Fruit fly (Drosophila melanogaster) whole organism, embryonic: Measurements from ENCODE around the gene kis.
A peak's percentile ranks its signal among the peaks of the same experiment; 100 is the strongest.

Experiments
- BEAF-32 ChIP-seq: fragments of 200-800 bp; sonication (Bioruptor generic); optimal IDR thresholded peaks from 3 replicates; lab custom pipeline; 2017; ENCODE audit warnings: missing biosample characterization, missing genetic modification characterization, mild to moderate bottlenecking, moderate library complexity, missing genetic modification reagents
- CG1024 ChIP-seq: fragments of 200-800 bp; sonication (Bioruptor generic); IDR thresholded peaks from 2 replicates; pipeline ENCODE4 v1.3.6; 2022; ENCODE audit warnings: missing biosample characterization, missing genetic modification characterization
- CG10274 ChIP-seq: fragments of 200-800 bp; sonication (Bioruptor generic); optimal IDR thresholded peaks from 3 replicates; lab custom pipeline; 2017; ENCODE audit warnings: missing biosample characterization, mild to moderate bottlenecking, missing genetic modification characterization
- CG10959 ChIP-seq: fragments of 200-800 bp; sonication (Bioruptor generic); IDR thresholded peaks from 2 replicates; pipeline ENCODE4 v1.3.6; 2022; ENCODE audit warnings: missing biosample characterization, missing genetic modification characterization
- CG11093 ChIP-seq: fragments of 200-800 bp; sonication (Bioruptor generic); IDR thresholded peaks from 3 replicates; pipeline ENCODE4 v1.3.6; 2022; ENCODE audit warnings: missing biosample characterization, missing genetic modification characterization
- CG11398 ChIP-seq: fragments of 200-800 bp; sonication (Bioruptor generic); optimal IDR thresholded peaks from 2 replicates; lab custom pipeline; 2016; ENCODE audit warnings: missing biosample characterization, missing genetic modification characterization
- CG11696 ChIP-seq: fragments of 200-800 bp; sonication (Bioruptor generic); IDR thresholded peaks from 2 replicates; pipeline ENCODE4 v1.3.6; 2022; ENCODE audit warnings: missing biosample characterization, missing genetic modification characterization
- CG12942 ChIP-seq: fragments of 200-800 bp; sonication (Bioruptor generic); optimal IDR thresholded peaks from 3 replicates; lab custom pipeline; 2016; ENCODE audit warnings: missing biosample characterization, missing genetic modification characterization
- CG16815 ChIP-seq: fragments of 200-800 bp; sonication (Bioruptor generic); optimal IDR thresholded peaks from 3 replicates; lab custom pipeline; 2017; ENCODE audit warnings: missing biosample characterization, mild to moderate bottlenecking, missing genetic modification characterization
- CG2202 ChIP-seq: fragments of 200-800 bp; sonication (Bioruptor generic); optimal IDR thresholded peaks from 2 replicates; lab custom pipeline; 2018; ENCODE audit warnings: missing biosample characterization, mild to moderate bottlenecking, missing genetic modification characterization
- CG34376 ChIP-seq: fragments of 200-800 bp; sonication (Bioruptor generic); optimal IDR thresholded peaks from 2 replicates; lab custom pipeline; 2018; ENCODE audit warnings: missing biosample characterization, mild to moderate bottlenecking, missing genetic modification characterization
- CG6791 ChIP-seq: fragments of 200-800 bp; sonication (Bioruptor generic); IDR thresholded peaks from 3 replicates; pipeline ENCODE4 v1.3.6; 2022; ENCODE audit warnings: missing biosample characterization, missing genetic modification characterization; ENCODE audit not compliant: partially characterized antibody
- CG7786 ChIP-seq: fragments of 200-800 bp; sonication (Bioruptor generic); optimal IDR thresholded peaks from 2 replicates; lab custom pipeline; 2016; ENCODE audit warnings: missing biosample characterization, missing genetic modification characterization
- CG9817 ChIP-seq: fragments of 200-800 bp; sonication (Bioruptor generic); optimal IDR thresholded peaks from 2 replicates; lab custom pipeline; 2018; ENCODE audit warnings: missing biosample characterization, mild to moderate bottlenecking, missing genetic modification characterization, moderate library complexity
- Camta ChIP-seq: fragments of 200-800 bp; sonication (Bioruptor generic); optimal IDR thresholded peaks from 2 replicates; lab custom pipeline; 2016; ENCODE audit warnings: missing biosample characterization, missing genetic modification characterization
- D19B ChIP-seq: fragments of 200-800 bp; sonication (Bioruptor generic); optimal IDR thresholded peaks from 2 replicates; lab custom pipeline; 2017; ENCODE audit warnings: missing biosample characterization, mild to moderate bottlenecking, missing genetic modification characterization
- Ets65A ChIP-seq: fragments of 200-800 bp; sonication (Bioruptor generic); peaks from one replicate; lab custom pipeline; 2016; ENCODE audit warnings: missing biosample characterization, missing genetic modification characterization
- HHEX ChIP-seq: fragments of 200-800 bp; sonication (Bioruptor generic); optimal IDR thresholded peaks from 3 replicates; lab custom pipeline; 2017; ENCODE audit warnings: missing biosample characterization, mild to moderate bottlenecking, missing genetic modification characterization, missing genetic modification reagents
- HLH4C ChIP-seq: fragments of 200-800 bp; sonication (Bioruptor generic); IDR thresholded peaks from 3 replicates; pipeline ENCODE4 v1.3.6; 2022; ENCODE audit warnings: missing biosample characterization, missing genetic modification characterization; ENCODE audit not compliant: partially characterized antibody
- NK7.1 ChIP-seq: fragments of 200-800 bp; sonication (Bioruptor generic); optimal IDR thresholded peaks from 3 replicates; lab custom pipeline; 2016; ENCODE audit warnings: missing biosample characterization, missing genetic modification characterization
- Oaz ChIP-seq: fragments of 200-800 bp; sonication (Bioruptor generic); IDR thresholded peaks from 2 replicates; pipeline ENCODE4 v1.3.6; 2022; ENCODE audit warnings: missing biosample characterization, missing genetic modification characterization
- ara ChIP-seq: fragments of 200-800 bp; sonication (Bioruptor generic); IDR thresholded peaks from 2 replicates; pipeline ENCODE4 v1.3.6; 2022; ENCODE audit warnings: missing biosample characterization, missing genetic modification characterization
- az2 ChIP-seq: fragments of 200-800 bp; sonication (Bioruptor generic); optimal IDR thresholded peaks from 3 replicates; lab custom pipeline; 2016; ENCODE audit warnings: missing biosample characterization, missing genetic modification characterization
- cad ChIP-seq: fragments of >200 bp; optimal IDR thresholded peaks from 2 replicates; lab custom pipeline; 2017; ENCODE audit warnings: missing biosample characterization, missing genetic modification characterization
- crc ChIP-seq: fragments of 200-800 bp; sonication (Bioruptor generic); optimal IDR thresholded peaks from 2 replicates; lab custom pipeline; 2016; ENCODE audit warnings: missing biosample characterization, missing genetic modification characterization
- cwo ChIP-seq: fragments of 200-800 bp; sonication (Bioruptor generic); optimal IDR thresholded peaks from 3 replicates; lab custom pipeline; 2017; ENCODE audit warnings: missing biosample characterization, missing genetic modification characterization, mild to moderate bottlenecking, moderate library complexity, missing genetic modification reagents
- danr ChIP-seq: fragments of 200-800 bp; sonication (Bioruptor generic); IDR thresholded peaks from 2 replicates; pipeline ENCODE4 v1.3.6; 2022; ENCODE audit warnings: missing biosample characterization, missing genetic modification characterization
- ewg ChIP-seq: fragments of 200-800 bp; sonication (Bioruptor generic); optimal IDR thresholded peaks from 3 replicates; lab custom pipeline; 2017; ENCODE audit warnings: mild to moderate bottlenecking, missing biosample characterization, missing genetic modification reagents, missing genetic modification characterization
- fru ChIP-seq: fragments of >200 bp; optimal IDR thresholded peaks from 2 replicates; lab custom pipeline; 2017
- ftz-f1 ChIP-seq: fragments of 200-800 bp; sonication (Bioruptor generic); optimal IDR thresholded peaks from 2 replicates; lab custom pipeline; 2016; ENCODE audit warnings: missing biosample characterization, missing genetic modification characterization
- ham ChIP-seq: fragments of 200-800 bp; sonication (Bioruptor generic); IDR thresholded peaks from 2 replicates; pipeline ENCODE4 v1.3.6; 2022; ENCODE audit warnings: missing biosample characterization, missing genetic modification characterization
- inv ChIP-seq: fragments of 200-800 bp; sonication (Bioruptor generic); IDR thresholded peaks from 2 replicates; pipeline ENCODE4 v1.3.6; 2022; ENCODE audit warnings: missing biosample characterization, missing genetic modification characterization; ENCODE audit not compliant: partially characterized antibody
- maf-S ChIP-seq: fragments of 200-800 bp; sonication (Bioruptor generic); optimal IDR thresholded peaks from 2 replicates; lab custom pipeline; 2016; ENCODE audit warnings: missing biosample characterization, missing genetic modification characterization
- nom ChIP-seq: fragments of 200-800 bp; sonication (Bioruptor generic); optimal IDR thresholded peaks from 2 replicates; lab custom pipeline; 2017; ENCODE audit warnings: missing biosample characterization, missing genetic modification characterization, mild to moderate bottlenecking, moderate library complexity, missing genetic modification reagents
- pnt ChIP-seq: fragments of 200-800 bp; sonication (Bioruptor generic); optimal IDR thresholded peaks from 3 replicates; lab custom pipeline; 2016; ENCODE audit warnings: missing biosample characterization, missing genetic modification characterization
- pzg ChIP-seq: fragments of 200-800 bp; sonication (Bioruptor generic); optimal IDR thresholded peaks from 3 replicates; lab custom pipeline; 2018; ENCODE audit warnings: missing biosample characterization, mild to moderate bottlenecking, missing genetic modification characterization, moderate library complexity
- slbo ChIP-seq: fragments of 200-800 bp; sonication (Bioruptor generic); IDR thresholded peaks from 2 replicates; pipeline ENCODE4 v1.3.6; 2022; ENCODE audit warnings: missing biosample characterization, missing genetic modification characterization
- sna ChIP-seq: fragments of 200-800 bp; sonication (Bioruptor generic); IDR thresholded peaks from 2 replicates; pipeline ENCODE4 v1.3.6; 2022; ENCODE audit warnings: missing biosample characterization, missing genetic modification characterization; ENCODE audit not compliant: partially characterized antibody

kis gene

dm6 chr2L:241415-241814, 9.2 kb downstream of the kis start:
- TF ChIP-seq maf-S (GFP tag; lab: Kevin White, UChicago), result no peak
- no peak for TF ChIP-seq ewg (GFP tag; lab: Kevin White, UChicago)
- no peak for TF ChIP-seq BEAF-32
- no peak for TF ChIP-seq ftz-f1
- no peak for TF ChIP-seq inv (GFP tag; lab: Robert Waterston, UW)
- TF ChIP-seq fru (lab: Kevin White, UChicago), result no peak
- TF ChIP-seq pnt, result no peak
- no peak for TF ChIP-seq slbo (GFP tag; lab: Robert Waterston, UW)
- no peak for TF ChIP-seq ara (GFP tag; lab: Robert Waterston, UW)

- TF ChIP-seq cad (GFP tag; lab: Kevin White, UChicago) (no peak), Ets65A (GFP tag; lab: Kevin White, UChicago) (peak; percentile 87)
- TF ChIP-seq, all 482 proteins: peak for 1
Measured at dm6 chr2L:240176-240769, 10.3 kb downstream of the kis start.

dm6 chr2L:232187-232586, 18.4 kb downstream of the kis start, which contains the start of gene CG13693:
Gene CG13693 (plus strand): TSS chr2L:232487.
- TF ChIP-seq CG11093, result no peak
- no peak for TF ChIP-seq CG11398 (GFP tag; lab: Kevin White, UChicago)
- TF ChIP-seq nom (GFP tag; lab: Kevin White, UChicago), result no peak
- no peak for TF ChIP-seq CG10274 (GFP tag; lab: Kevin White, UChicago)
- no peak for TF ChIP-seq CG34376 (GFP tag; lab: Kevin White, UChicago)
- no peak for TF ChIP-seq NK7.1 (GFP tag; lab: Kevin White, UChicago)
- no peak for TF ChIP-seq Oaz (GFP tag; lab: Robert Waterston, UW)
- no peak for TF ChIP-seq Camta (GFP tag; lab: Kevin White, UChicago)
- TF ChIP-seq crc (GFP tag; lab: Kevin White, UChicago), result no peak
- no peak for TF ChIP-seq D19B (GFP tag; lab: Kevin White, UChicago)
- no peak for TF ChIP-seq CG10959
- no peak for TF ChIP-seq CG11696 (GFP tag; lab: Robert Waterston, UW)
- TF ChIP-seq cwo, result no peak
- TF ChIP-seq az2 (GFP tag; lab: Kevin White, UChicago), result no peak
- no peak for TF ChIP-seq ham (GFP tag; lab: Robert Waterston, UW)

- no peak for TF ChIP-seq HHEX (GFP tag; lab: Kevin White, UChicago)
- TF ChIP-seq Ets65A (GFP tag; lab: Kevin White, UChicago), result peak; percentile 15
- no peak for TF ChIP-seq CG7786 (GFP tag; lab: Kevin White, UChicago)
- no peak for TF ChIP-seq CG12942 (GFP tag; lab: Kevin White, UChicago)
- no peak for TF ChIP-seq pzg (GFP tag; lab: Kevin White, UChicago)
- no peak for TF ChIP-seq CG2202 (tag; lab: Kevin White, UChicago)
Measured at dm6 chr2L:228246-228645, 22.4 kb downstream of the kis start.

dm6 chr2L:225386-225682, 25.3 kb downstream of the kis start:
- TF ChIP-seq CG16815 (GFP tag; lab: Kevin White, UChicago) (no peak), HLH4C (GFP tag; lab: Robert Waterston, UW) (0 out of 3 replicates have a peak, but pooled peaks have one; percentile 4), sna (GFP tag; lab: Robert Waterston, UW) (no peak), danr (no peak), CG9817 (tag; lab: Kevin White, UChicago) (no peak), CG6791 (GFP tag; lab: Robert Waterston, UW) (no peak), CG1024 (GFP tag; lab: Robert Waterston, UW) (no peak)
